Worm (Caenorhabditis elegans) whole organism, L1 larva: ENCODE data around the gene cest-9.1.

ENCODE experiments used
- C34B4.2 ChIP-seq: sonication (generic microtip); optimal IDR thresholded peaks from 2 replicates; lab custom pipeline; 2017; ENCODE audit warnings: mild to moderate bottlenecking, missing genetic modification characterization, missing compliant biosample characterization
- F16B12.6 ChIP-seq: fragments of 150-350 bp; optimal IDR thresholded peaks from 2 replicates; lab custom pipeline; 2014; ENCODE audit warnings: missing biosample characterization, missing genetic modification characterization
- aha-1 ChIP-seq: fragments of 150-350 bp; optimal IDR thresholded peaks from 2 replicates; lab custom pipeline; 2014; ENCODE audit warnings: missing biosample characterization, missing genetic modification characterization
- alr-1 ChIP-seq: fragments of 200-800 bp; sonication (Bioruptor generic); optimal IDR thresholded peaks from 2 replicates; lab custom pipeline; 2018; ENCODE audit warnings: borderline replicate concordance, mild to moderate bottlenecking, missing genetic modification characterization, missing compliant biosample characterization
- ceh-63 ChIP-seq: fragments of 200-800 bp; sonication (Bioruptor generic); optimal IDR thresholded peaks from 2 replicates; lab custom pipeline; 2018; ENCODE audit warnings: mild to moderate bottlenecking, missing genetic modification characterization, missing compliant biosample characterization
- ceh-8 ChIP-seq: fragments of 200-800 bp; sonication (Bioruptor generic); optimal IDR thresholded peaks from 2 replicates; lab custom pipeline; 2018; ENCODE audit warnings: mild to moderate bottlenecking, missing genetic modification characterization, moderate library complexity, missing compliant biosample characterization
- ceh-88 ChIP-seq: fragments of 200-800 bp; sonication (Bioruptor generic); IDR thresholded peaks from 2 replicates; pipeline ENCODE4 v1.3.6; 2022; ENCODE audit warnings: missing genetic modification characterization, missing compliant biosample characterization
- dpl-1 ChIP-seq, 3 experiments: fragments of 150-350 bp in 2 of 3; sonication (generic microtip) in 1 of 3; optimal IDR thresholded peaks; 2 replicates each; lab custom pipeline; 2014 to 2017; ENCODE audit warnings: missing biosample characterization in 3 of 3, missing genetic modification characterization in 3 of 3, missing genetic modification reagents in 3 of 3
- dsc-1 ChIP-seq: sonication (generic microtip); optimal IDR thresholded peaks from 2 replicates; lab custom pipeline; 2016; ENCODE audit warnings: mild to moderate bottlenecking, missing genetic modification characterization, missing compliant biosample characterization
- efl-1 ChIP-seq, 4 experiments: fragments of 150-350 bp; optimal IDR thresholded peaks in 3 of 4; peaks in 1 of 4; 1 replicate in 1 of 4; 2 replicates in 3 of 4; lab custom pipeline; 2014; ENCODE audit warnings: missing biosample characterization in 2 of 4, missing genetic modification characterization in 2 of 4, missing genetic modification reagents in 2 of 4
- egl-13 ChIP-seq: sonication (generic microtip); optimal IDR thresholded peaks from 2 replicates; lab custom pipeline; 2016; ENCODE audit warnings: missing genotype, missing genetic modification reagents, missing genetic modification characterization, missing compliant biosample characterization
- elt-2 ChIP-seq: sonication (generic microtip); optimal IDR thresholded peaks from 2 replicates; lab custom pipeline; 2016; ENCODE audit warnings: missing genetic modification characterization, mild to moderate bottlenecking, inconsistent platforms, missing compliant biosample characterization, missing genetic modification reagents
- ets-5 ChIP-seq: fragments of 200-800 bp; sonication (Bioruptor generic); IDR thresholded peaks from 2 replicates; pipeline ENCODE4 v1.3.6; 2022; ENCODE audit warnings: missing genetic modification characterization, missing compliant biosample characterization
- grh-1 ChIP-seq: fragments of 200-800 bp; sonication (Bioruptor generic); IDR thresholded peaks from 2 replicates; pipeline ENCODE4 v1.3.6; 2022; ENCODE audit warnings: missing genetic modification reagents, missing genetic modification characterization, missing compliant biosample characterization
- hlh-17 ChIP-seq: fragments of 200-800 bp; sonication (Bioruptor generic); optimal IDR thresholded peaks from 2 replicates; lab custom pipeline; 2018; ENCODE audit warnings: missing genetic modification characterization, mild to moderate bottlenecking, missing compliant biosample characterization, moderate library complexity, borderline replicate concordance
- hpl-2 ChIP-seq: fragments of 150-350 bp; optimal IDR thresholded peaks from 2 replicates; lab custom pipeline; 2014; ENCODE audit warnings: missing biosample characterization, missing genetic modification reagents, missing genetic modification characterization
- isw-1 ChIP-seq: fragments of 200-800 bp; sonication (Bioruptor generic); IDR thresholded peaks from 2 replicates; pipeline ENCODE4 v1.3.6; 2022; ENCODE audit warnings: missing genetic modification characterization, missing compliant biosample characterization
- lin-14 ChIP-seq: fragments of 200-800 bp; sonication (Bioruptor generic); optimal IDR thresholded peaks from 2 replicates; lab custom pipeline; 2018; ENCODE audit warnings: mild to moderate bottlenecking, missing genetic modification characterization, moderate library complexity, missing compliant biosample characterization
- lin-39 ChIP-seq: fragments of 150-350 bp; optimal IDR thresholded peaks from 2 replicates; lab custom pipeline; 2014; ENCODE audit warnings: missing biosample characterization, missing genetic modification reagents, missing genetic modification characterization
- lir-3 ChIP-seq: sonication (generic microtip); optimal IDR thresholded peaks from 2 replicates; lab custom pipeline; 2016; ENCODE audit warnings: mild to moderate bottlenecking, missing genetic modification characterization, moderate library complexity, missing compliant biosample characterization; ENCODE audit not compliant: poor library complexity
- lsy-2 ChIP-seq, 2 experiments: fragments of 150-350 bp; optimal IDR thresholded peaks; 2 replicates each; lab custom pipeline; 2014; ENCODE audit warnings: missing biosample characterization in 2 of 2, missing genetic modification characterization in 2 of 2
- mef-2 ChIP-seq: fragments of 150-350 bp; optimal IDR thresholded peaks from 2 replicates; lab custom pipeline; 2014; ENCODE audit warnings: missing biosample characterization, missing genetic modification characterization
- mep-1 ChIP-seq: fragments of 150-350 bp; optimal IDR thresholded peaks from 2 replicates; lab custom pipeline; 2014; ENCODE audit warnings: missing biosample characterization, missing genetic modification characterization
- nhr-11 ChIP-seq: fragments of 150-350 bp; optimal IDR thresholded peaks from 2 replicates; lab custom pipeline; 2014; ENCODE audit warnings: missing biosample characterization, missing genetic modification characterization
- nhr-12 ChIP-seq: sonication (generic microtip); optimal IDR thresholded peaks from 2 replicates; lab custom pipeline; 2017; ENCODE audit warnings: missing biosample characterization, missing genetic modification characterization
- nhr-19 ChIP-seq: fragments of 200-800 bp; sonication (Bioruptor generic); conservative IDR thresholded peaks from 2 replicates; pipeline ENCODE4 v1.3.6; 2022; ENCODE audit warnings: missing genetic modification characterization, missing compliant biosample characterization
- nhr-20 ChIP-seq: sonication (generic microtip); optimal IDR thresholded peaks from 2 replicates; lab custom pipeline; 2016; ENCODE audit warnings: mild to moderate bottlenecking, missing genetic modification characterization, missing compliant biosample characterization
- nhr-237 ChIP-seq: fragments of 150-350 bp; optimal IDR thresholded peaks from 2 replicates; lab custom pipeline; 2014; ENCODE audit warnings: missing biosample characterization, missing genetic modification characterization
- nhr-71 ChIP-seq: sonication (generic microtip); optimal IDR thresholded peaks from 2 replicates; lab custom pipeline; 2016; ENCODE audit warnings: mild to moderate bottlenecking, missing genetic modification characterization, moderate library complexity, missing compliant biosample characterization
- nhr-85 ChIP-seq: sonication (generic microtip); peaks from one replicate; lab custom pipeline; 2016; ENCODE audit warnings: missing genetic modification characterization, inconsistent platforms, missing compliant biosample characterization
- nhr-90 ChIP-seq: sonication (generic microtip); optimal IDR thresholded peaks from 2 replicates; lab custom pipeline; 2016; ENCODE audit warnings: mild to moderate bottlenecking, missing genetic modification characterization, missing compliant biosample characterization; ENCODE audit not compliant: poor library complexity
- rnt-1 ChIP-seq: sonication (generic microtip); optimal IDR thresholded peaks from 2 replicates; lab custom pipeline; 2016; ENCODE audit warnings: mild to moderate bottlenecking, missing genetic modification characterization, moderate library complexity, missing compliant biosample characterization
- skn-1 ChIP-seq: fragments of 150-350 bp; optimal IDR thresholded peaks from 2 replicates; lab custom pipeline; 2014; ENCODE audit warnings: missing biosample characterization, missing genetic modification characterization
- snpc-4 ChIP-seq: fragments of 150-350 bp; optimal IDR thresholded peaks from 2 replicates; lab custom pipeline; 2014; ENCODE audit warnings: missing biosample characterization, missing genetic modification characterization
- snu-23 ChIP-seq: sonication (generic microtip); optimal IDR thresholded peaks from 2 replicates; lab custom pipeline; 2016; ENCODE audit warnings: missing genetic modification characterization, missing compliant biosample characterization
- sox-4 ChIP-seq: sonication (generic microtip); optimal IDR thresholded peaks from 2 replicates; lab custom pipeline; 2016; ENCODE audit warnings: missing genetic modification characterization, missing compliant biosample characterization
- sptf-1 ChIP-seq: fragments of 150-350 bp; optimal IDR thresholded peaks from 2 replicates; lab custom pipeline; 2014; ENCODE audit warnings: missing biosample characterization, missing genetic modification characterization
- swsn-7 ChIP-seq: sonication (generic microtip); optimal IDR thresholded peaks from 2 replicates; lab custom pipeline; 2016; ENCODE audit warnings: missing genetic modification characterization, missing compliant biosample characterization
- tbx-2 ChIP-seq: sonication (generic microtip); optimal IDR thresholded peaks from 2 replicates; lab custom pipeline; 2016; ENCODE audit warnings: missing genetic modification characterization, missing compliant biosample characterization
- unc-130 ChIP-seq: fragments of 150-350 bp; optimal IDR thresholded peaks from 2 replicates; lab custom pipeline; 2017; ENCODE audit warnings: missing biosample characterization, missing genetic modification characterization, inconsistent platforms
- unc-86 ChIP-seq: sonication (generic microtip); optimal IDR thresholded peaks from 2 replicates; lab custom pipeline; 2016; ENCODE audit warnings: missing genetic modification characterization, missing compliant biosample characterization
- unc-98 ChIP-seq: fragments of 200-800 bp; sonication (Bioruptor generic); IDR thresholded peaks from 2 replicates; pipeline ENCODE4 v1.3.6; 2022; ENCODE audit warnings: missing genetic modification characterization, missing compliant biosample characterization
- xbp-1 ChIP-seq: sonication (generic microtip); optimal IDR thresholded peaks from 2 replicates; lab custom pipeline; 2016; ENCODE audit warnings: missing genetic modification characterization, missing compliant biosample characterization
- zip-4 ChIP-seq: fragments of 200-800 bp; sonication (Bioruptor generic); optimal IDR thresholded peaks from 2 replicates; lab custom pipeline; 2018; ENCODE audit warnings: mild to moderate bottlenecking, missing genetic modification characterization, moderate library complexity, missing compliant biosample characterization
- ztf-11 ChIP-seq, 2 experiments: sonication (generic microtip); optimal IDR thresholded peaks; 2 replicates each; lab custom pipeline; 2016 to 2017; ENCODE audit warnings: missing genetic modification characterization in 2 of 2, missing biosample characterization in 1 of 2, missing compliant biosample characterization in 1 of 2

Gene cest-9.1

DNA sequence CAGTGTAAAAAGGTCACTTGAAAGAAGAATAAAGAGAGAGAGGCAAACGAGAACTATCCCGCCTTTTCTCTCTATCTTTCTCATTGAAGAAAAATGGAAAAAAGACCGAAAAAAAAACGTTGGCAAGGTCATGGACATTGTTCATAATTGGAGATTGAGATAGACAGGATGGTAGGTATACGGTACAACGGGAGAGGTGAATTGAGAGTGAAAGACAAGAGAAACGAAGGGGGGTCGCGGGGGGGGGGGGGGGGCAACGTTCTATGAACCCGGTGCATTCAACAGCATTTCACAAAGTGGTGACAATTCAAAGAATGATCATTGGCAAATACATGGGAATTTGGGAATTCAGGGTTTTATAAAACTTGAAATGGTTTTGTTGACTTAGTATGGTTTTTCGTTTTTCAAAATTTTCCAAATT is 49.1 kb upstream of the cest-9.1 start:
- TF ChIP-seq nhr-237 (tag; lab: Kevin White, UChicago), result no peak
- peak; percentile 30 for TF ChIP-seq elt-2 (tag; lab: Kevin White, UChicago)
- TF ChIP-seq dsc-1, result no peak
- peak; percentile 66 for TF ChIP-seq lin-14
- TF ChIP-seq grh-1 (GFP tag; lab: Robert Waterston, UW), result no peak
- no peak for TF ChIP-seq egl-13 (tag; lab: Kevin White, UChicago)
- no peak for TF ChIP-seq F16B12.6 (tag; lab: Kevin White, UChicago)
- no peak for TF ChIP-seq dpl-1 (GFP tag; optimal IDR thresholded peaks at IDR 0.05; lab: Kevin White, UChicago)
- peak; percentile 68 for TF ChIP-seq nhr-19 (GFP tag; lab: Robert Waterston, UW)
- no peak for TF ChIP-seq ceh-88 (GFP tag; lab: Robert Waterston, UW)
- no peak for TF ChIP-seq unc-98 (GFP tag; lab: Robert Waterston, UW)
- no peak for TF ChIP-seq mep-1 (tag; lab: Kevin White, UChicago)
- TF ChIP-seq nhr-20 (tag; lab: Kevin White, UChicago), result peak; percentile 8
- TF ChIP-seq ztf-11 (tag; optimal IDR thresholded peaks at IDR 0.05; lab: Kevin White, UChicago), result no peak
- no peak for TF ChIP-seq snpc-4 (tag; lab: Kevin White, UChicago)
- TF ChIP-seq nhr-11 (tag; lab: Kevin White, UChicago), result no peak
- no peak for TF ChIP-seq lir-3 (tag; lab: Kevin White, UChicago)
- no peak for TF ChIP-seq alr-1 (tag; lab: Kevin White, UChicago)
- TF ChIP-seq nhr-12 (tag; lab: Kevin White, UChicago), result no peak
- no peak for TF ChIP-seq efl-1 (optimal IDR thresholded peaks at IDR 0.05; lab: Kevin White, UChicago)
- TF ChIP-seq efl-1 (GFP tag; optimal IDR thresholded peaks at IDR 0.05 in 1 of 2; lab: Kevin White, UChicago), result no peak
- no peak for TF ChIP-seq aha-1 (tag; lab: Kevin White, UChicago)
- no peak for TF ChIP-seq mef-2
- TF ChIP-seq rnt-1 (tag; lab: Kevin White, UChicago), result no peak
- TF ChIP-seq unc-130 (tag; lab: Kevin White, UChicago), result no peak
- TF ChIP-seq hpl-2, result no peak
- TF ChIP-seq ceh-63 (GFP tag; lab: Kevin White, UChicago), result no peak
- TF ChIP-seq nhr-90 (tag; lab: Kevin White, UChicago), result no peak
- TF ChIP-seq unc-86 (tag; lab: Kevin White, UChicago), result no peak
- no peak for TF ChIP-seq zip-4 (GFP tag; lab: Kevin White, UChicago)
- no peak for TF ChIP-seq sox-4
- peak; percentile 91 for TF ChIP-seq nhr-85
- no peak for TF ChIP-seq ceh-8 (GFP tag; lab: Kevin White, UChicago)
- no peak for TF ChIP-seq lin-39
- no peak for TF ChIP-seq tbx-2 (tag; lab: Kevin White, UChicago)
- TF ChIP-seq lsy-2 (tag; optimal IDR thresholded peaks at IDR 0.05; lab: Kevin White, UChicago), result peak in 1 of 2 experiments; percentile 55
- TF ChIP-seq sptf-1 (tag; lab: Kevin White, UChicago), result no peak
- TF ChIP-seq snu-23 (GFP tag; lab: Kevin White, UChicago), result no peak
- no peak for TF ChIP-seq skn-1 (tag; lab: Kevin White, UChicago)
- no peak for TF ChIP-seq xbp-1 (tag; lab: Kevin White, UChicago)
- TF ChIP-seq isw-1, result no peak
- no peak for TF ChIP-seq ets-5 (GFP tag; lab: Robert Waterston, UW)
- TF ChIP-seq hlh-17, result no peak
- TF ChIP-seq C34B4.2 (tag; lab: Kevin White, UChicago), result no peak
- no peak for TF ChIP-seq nhr-71 (tag; lab: Kevin White, UChicago)
- TF ChIP-seq swsn-7 (tag; lab: Kevin White, UChicago), result no peak
